Worm (Caenorhabditis elegans): ENCODE measurements around the gene K09C4.10.

DNA sequence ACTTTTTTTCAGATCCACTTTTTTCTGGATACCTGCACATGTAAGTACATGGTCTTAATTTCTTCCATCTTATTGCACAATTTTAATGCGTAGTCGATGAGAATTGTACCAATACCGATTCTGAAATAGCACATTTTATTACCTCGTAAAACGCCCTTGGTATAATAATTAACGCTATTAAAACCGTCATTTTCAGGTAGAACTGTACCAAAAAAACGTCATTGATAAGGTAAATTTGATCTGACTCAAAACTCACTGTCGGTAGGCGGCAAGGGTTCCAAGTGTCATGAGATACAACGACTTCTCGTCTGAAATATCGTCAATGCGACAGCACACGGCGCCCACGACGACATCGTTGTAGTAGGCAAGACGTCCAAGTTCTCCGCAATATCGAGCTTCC, 35.6 kb downstream of the K09C4.10 start:
- no peak for TF ChIP-seq nhr-11 (tag; optimal IDR thresholded peaks at IDR 0.05)
- no peak for TF ChIP-seq nhr-76 (tag; optimal IDR thresholded peaks at IDR 0.05)
- no peak for TF ChIP-seq nhr-41 (GFP tag; IDR thresholded peaks at IDR 0.05)
- no peak for TF ChIP-seq spr-3 (GFP tag; optimal IDR thresholded peaks at IDR 0.05)
- TF ChIP-seq lsy-2 (tag; optimal IDR thresholded peaks at IDR 0.05) = no peak
- peak in 1 of 2 experiments; percentile 94 for TF ChIP-seq unc-62 (GFP tag; optimal IDR thresholded peaks at IDR 0.05 in 1 of 2)
- no peak for TF ChIP-seq unc-62 (tag; optimal IDR thresholded peaks at IDR 0.05)
- TF ChIP-seq nhr-28 (tag; optimal IDR thresholded peaks at IDR 0.05) = peak; percentile 44
- no peak for TF ChIP-seq ZK546.5 (tag; optimal IDR thresholded peaks at IDR 0.05)
- no peak for TF ChIP-seq pha-4 (GFP tag; IDR thresholded peaks at IDR 0.05)
- no peak for TF ChIP-seq pha-4 (tag; optimal IDR thresholded peaks at IDR 0.05)
- no peak for TF ChIP-seq lin-39 (tag; optimal IDR thresholded peaks at IDR 0.05)
- no peak for TF ChIP-seq ZK337.2 (GFP tag; IDR thresholded peaks at IDR 0.05)
- TF ChIP-seq mxl-2 (GFP tag; conservative IDR thresholded peaks at IDR 0.05) = no peak
- TF ChIP-seq fos-1 (tag; optimal IDR thresholded peaks at IDR 0.05) = no peak

Measured in whole organism, L4 larva.